Worm (Caenorhabditis elegans) whole organism, L4/young adult: ENCODE results near the gene T19H5.4.

Source experiments
- W03F9.2 ChIP-seq: fragments of 150-350 bp; optimal IDR thresholded peaks from 2 replicates; lab custom pipeline; 2014; ENCODE audit warnings: missing biosample characterization, missing genetic modification characterization
- dao-5 ChIP-seq: sonication (generic microtip); optimal IDR thresholded peaks from 2 replicates; lab custom pipeline; 2016; ENCODE audit warnings: missing genotype, missing genetic modification characterization, moderate library complexity, missing compliant biosample characterization
- him-1 ChIP-seq: sonication (generic microtip); optimal IDR thresholded peaks from 2 replicates; lab custom pipeline; 2016; ENCODE audit warnings: missing genotype, missing genetic modification reagents, missing genetic modification characterization, missing compliant biosample characterization

ce11 chrII:9532011-9532410 is 44.8 kb upstream of the T19H5.4 start, which contains the start of gene sra-9:
- TF ChIP-seq dao-5 (tag; lab: Kevin White, UChicago): no peak
- TF ChIP-seq him-1 (tag; lab: Kevin White, UChicago): no peak
- no peak for TF ChIP-seq W03F9.2 (tag; lab: Kevin White, UChicago)
